Fruit fly (Drosophila melanogaster) Kc167 (cell line): ENCODE data around the gene Muc14A.

Source experiments
- psq ChIP-seq: fragments of >200 bp; optimal IDR thresholded peaks from 2 replicates; lab custom pipeline; 2017; ENCODE audit warnings: missing external identifiers
- ttk ChIP-seq: sonication (Bioruptor generic); optimal IDR thresholded peaks from 2 replicates; lab custom pipeline; 2017; ENCODE audit warnings: missing external identifiers

DNA sequence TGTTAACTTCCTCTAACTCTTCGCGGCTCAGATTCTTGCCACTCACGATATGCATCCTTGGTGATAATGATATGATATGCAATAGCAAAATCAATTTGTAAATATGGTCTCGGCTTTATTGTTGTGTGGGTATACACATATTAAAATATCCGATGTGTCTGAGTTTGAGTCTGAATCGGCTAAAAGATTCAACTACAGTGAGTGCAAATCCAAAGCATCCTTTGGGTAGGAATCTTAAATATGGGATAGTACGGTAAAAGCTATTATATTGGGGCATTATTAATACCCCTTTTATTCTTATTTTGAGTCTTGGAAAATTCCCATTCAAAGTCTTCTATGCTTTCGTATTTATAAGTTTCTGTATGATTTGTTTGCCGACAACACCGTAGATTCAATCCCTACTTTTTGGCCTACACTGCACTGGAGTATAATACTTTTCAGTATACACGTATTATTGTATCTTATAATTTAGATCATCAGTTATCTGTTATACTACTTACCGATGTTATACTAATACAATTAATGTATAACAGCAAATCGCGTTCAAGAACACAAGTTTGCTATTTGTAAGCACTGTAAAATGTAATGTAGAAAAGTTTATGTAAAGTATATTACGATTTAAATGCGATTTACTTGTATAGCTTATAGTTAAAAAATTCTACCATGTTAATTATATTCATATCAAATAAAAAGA is 54.0 kb downstream of the Muc14A start, which contains the start of gene CG12395:
- TF ChIP-seq ttk (lab: Kevin White, UChicago), result no peak
- TF ChIP-seq psq (lab: Kevin White, UChicago), result no peak
